Fruit fly (Drosophila melanogaster) whole organism, prepupa: ENCODE data around the gene Imp.

Experiments
- CG34406 ChIP-seq: fragments of 200-800 bp; sonication (Bioruptor generic); optimal IDR thresholded peaks from 3 replicates; lab custom pipeline; 2016; ENCODE audit warnings: missing biosample characterization, missing genetic modification characterization
- CG6276 ChIP-seq: fragments of 200-800 bp; sonication (Bioruptor generic); optimal IDR thresholded peaks from 2 replicates; lab custom pipeline; 2017; ENCODE audit warnings: missing biosample characterization, mild to moderate bottlenecking, missing genetic modification characterization
- CG6854 ChIP-seq: fragments of 200-800 bp; sonication (Bioruptor generic); optimal IDR thresholded peaks from 2 replicates; lab custom pipeline; 2017; ENCODE audit warnings: missing biosample characterization, mild to moderate bottlenecking, missing genetic modification characterization
- CG8119 ChIP-seq: fragments of 200-800 bp; sonication (Bioruptor generic); IDR thresholded peaks from 3 replicates; pipeline ENCODE4 v1.3.6; 2022; ENCODE audit warnings: missing biosample characterization, missing genetic modification characterization
- CG9139 ChIP-seq: fragments of 200-800 bp; sonication (Bioruptor generic); optimal IDR thresholded peaks from 3 replicates; lab custom pipeline; 2017; ENCODE audit warnings: missing biosample characterization, mild to moderate bottlenecking, missing genetic modification characterization
- Eip78C ChIP-seq: fragments of 200-800 bp; sonication (Bioruptor generic); peaks from one replicate; lab custom pipeline; 2016; ENCODE audit warnings: missing biosample characterization, missing genetic modification characterization
- Hr39 ChIP-seq: fragments of 200-800 bp; sonication (Bioruptor generic); optimal IDR thresholded peaks from 2 replicates; lab custom pipeline; 2016; ENCODE audit warnings: missing biosample characterization, missing genetic modification characterization
- Lpt ChIP-seq: fragments of 200-800 bp; sonication (Bioruptor generic); optimal IDR thresholded peaks from 3 replicates; lab custom pipeline; 2016; ENCODE audit warnings: missing biosample characterization, missing genetic modification characterization
- Sox15 ChIP-seq: fragments of 200-800 bp; sonication (Bioruptor generic); optimal IDR thresholded peaks from 3 replicates; lab custom pipeline; 2016; ENCODE audit warnings: missing biosample characterization, missing genetic modification characterization
- eg ChIP-seq: fragments of 200-800 bp; sonication (Bioruptor generic); IDR thresholded peaks from 3 replicates; pipeline ENCODE4 v1.3.6; 2022; ENCODE audit warnings: missing biosample characterization, missing genetic modification characterization
- lz ChIP-seq: fragments of 200-800 bp; sonication (Bioruptor generic); optimal IDR thresholded peaks from 3 replicates; lab custom pipeline; 2016; ENCODE audit warnings: missing biosample characterization, missing genetic modification characterization

- no peak for TF ChIP-seq CG8119 (GFP tag; lab: Robert Waterston, UW)
- no peak for TF ChIP-seq Lpt (GFP tag; lab: Kevin White, UChicago)
- TF ChIP-seq Hr39 = no peak
- no peak for TF ChIP-seq CG6854 (GFP tag; lab: Kevin White, UChicago)
- no peak for TF ChIP-seq Sox15
- no peak for TF ChIP-seq CG6276 (GFP tag; lab: Kevin White, UChicago)
- no peak for TF ChIP-seq lz (GFP tag; lab: Kevin White, UChicago)
- TF ChIP-seq Eip78C (GFP tag; lab: Kevin White, UChicago) = no peak
- TF ChIP-seq CG9139 = no peak
- TF ChIP-seq eg (GFP tag; lab: Robert Waterston, UW) = no peak
- TF ChIP-seq CG34406 (GFP tag; lab: Kevin White, UChicago) = no peak
Observed at dm6 chrX:10738151-10738430, 86.0 kb downstream of the Imp start.
